Fruit fly (Drosophila melanogaster) whole organism: ENCODE results near the gene Ccp84Ad.
A peak's percentile ranks its signal among the peaks of the same experiment; 100 is the strongest.

Experiments used
- CG8478 ChIP-seq: fragments of >200 bp; optimal IDR thresholded peaks from 2 replicates; lab custom pipeline; 2018; ENCODE audit warnings: inconsistent platforms
- Dll ChIP-seq: fragments of >200 bp; optimal IDR thresholded peaks from 2 replicates; lab custom pipeline; 2017
- EcR ChIP-seq, 2 experiments: fragments of >200 bp; optimal IDR thresholded peaks; 2 replicates each; lab custom pipeline; 2017; ENCODE audit warnings: missing biosample characterization in 2 of 2, missing genetic modification characterization in 2 of 2, missing genetic modification reagents in 2 of 2
- psq ChIP-seq: fragments of >200 bp; optimal IDR thresholded peaks from 2 replicates; lab custom pipeline; 2017
- usp ChIP-seq: fragments of >200 bp; optimal IDR thresholded peaks from 2 replicates; lab custom pipeline; 2017; ENCODE audit warnings: missing biosample characterization, missing genetic modification characterization, mixed read lengths

DNA sequence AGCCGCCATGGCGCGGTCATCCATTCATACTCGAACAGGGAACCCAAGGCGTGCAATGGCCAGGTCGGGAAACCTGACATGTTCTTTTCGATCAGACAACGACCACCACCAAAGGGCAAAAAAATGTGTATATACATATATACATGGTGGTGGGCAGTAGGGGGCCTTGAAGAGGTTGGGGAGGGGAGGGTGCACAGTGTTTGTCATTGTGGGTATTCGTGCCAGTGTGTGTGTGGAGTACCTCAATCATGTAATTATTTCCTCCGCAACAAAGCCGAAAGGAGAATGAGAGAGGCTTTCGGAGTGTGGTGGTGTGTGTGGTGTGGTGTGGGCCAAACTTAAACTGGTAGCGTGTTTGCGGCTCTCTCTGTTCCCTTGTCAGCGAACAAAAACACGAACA is 33.6 kb downstream of the Ccp84Ad start:
- TF ChIP-seq usp (no peak), psq (lab: Kevin White, UChicago) (no peak), CG8478 (no peak), EcR (GFP tag; optimal IDR thresholded peaks at IDR 0.05; lab: Kevin White, UChicago) (no peak), Dll (lab: Kevin White, UChicago) (peak; percentile 56)
